Fruit fly (Drosophila melanogaster) whole organism, pupa: ENCODE results near the gene CG11370.
"Not testable (repeated sequence)": the region's sequence is repeated elsewhere in the genome, so short reads cannot be mapped to it uniquely, and the experiment has no call there.

Experiments used
- CG10348 ChIP-seq: fragments of 200-800 bp; sonication (Bioruptor generic); IDR thresholded peaks from 2 replicates; pipeline ENCODE4 v1.3.6; 2022; ENCODE audit warnings: missing biosample characterization, missing genetic modification characterization
- CG12605 ChIP-seq: fragments of 200-800 bp; sonication (Bioruptor generic); IDR thresholded peaks from 2 replicates; pipeline ENCODE4 v1.3.6; 2022; ENCODE audit warnings: missing biosample characterization, missing genetic modification characterization
- CG13204 ChIP-seq: fragments of 200-800 bp; sonication (Bioruptor generic); optimal IDR thresholded peaks from 2 replicates; lab custom pipeline; 2018; ENCODE audit warnings: missing biosample characterization, mild to moderate bottlenecking, missing genetic modification characterization, moderate library complexity
- CG14655 ChIP-seq: fragments of 200-800 bp; sonication (Bioruptor generic); optimal IDR thresholded peaks from 3 replicates; lab custom pipeline; 2017; ENCODE audit warnings: mild to moderate bottlenecking, missing biosample characterization, missing genetic modification reagents, missing genetic modification characterization
- CG15710 ChIP-seq: fragments of 200-800 bp; sonication (Bioruptor generic); optimal IDR thresholded peaks from 2 replicates; lab custom pipeline; 2018; ENCODE audit warnings: missing biosample characterization, mild to moderate bottlenecking, missing genetic modification characterization, moderate library complexity
- CG17806 ChIP-seq: fragments of 200-800 bp; sonication (Bioruptor generic); optimal IDR thresholded peaks from 2 replicates; lab custom pipeline; 2018; ENCODE audit warnings: missing biosample characterization, mild to moderate bottlenecking, missing genetic modification characterization, moderate library complexity
- CG32121 ChIP-seq: fragments of 200-800 bp; sonication (Bioruptor generic); IDR thresholded peaks from 2 replicates; pipeline ENCODE4 v1.3.6; 2022; ENCODE audit warnings: missing biosample characterization, missing genetic modification characterization
- CG34367 ChIP-seq: fragments of 200-800 bp; sonication (Bioruptor generic); optimal IDR thresholded peaks from 2 replicates; lab custom pipeline; 2018; ENCODE audit warnings: missing biosample characterization, mild to moderate bottlenecking, missing genetic modification characterization
- CG4496 ChIP-seq: fragments of 200-800 bp; sonication (Bioruptor generic); IDR thresholded peaks from 3 replicates; pipeline ENCODE4 v1.3.6; 2022; ENCODE audit warnings: missing biosample characterization, missing genetic modification characterization
- CG8159 ChIP-seq: fragments of 200-800 bp; sonication (Bioruptor generic); optimal IDR thresholded peaks from 3 replicates; lab custom pipeline; 2018; ENCODE audit warnings: missing biosample characterization, mild to moderate bottlenecking, missing genetic modification characterization, moderate library complexity
- CG8301 ChIP-seq: fragments of 200-800 bp; sonication (Bioruptor generic); optimal IDR thresholded peaks from 2 replicates; lab custom pipeline; 2018; ENCODE audit warnings: missing biosample characterization, mild to moderate bottlenecking, missing genetic modification characterization
- CG9948 ChIP-seq: fragments of 200-800 bp; sonication (Bioruptor generic); optimal IDR thresholded peaks from 2 replicates; lab custom pipeline; 2018; ENCODE audit warnings: missing biosample characterization, mild to moderate bottlenecking, missing genetic modification characterization, moderate library complexity
- D1 ChIP-seq: fragments of 200-800 bp; sonication (Bioruptor generic); optimal IDR thresholded peaks from 2 replicates; lab custom pipeline; 2018; ENCODE audit warnings: missing biosample characterization, mild to moderate bottlenecking, missing genetic modification characterization, moderate library complexity
- EcR ChIP-seq: fragments of 200-800 bp; sonication (Bioruptor generic); optimal IDR thresholded peaks from 3 replicates; lab custom pipeline; 2019; ENCODE audit warnings: missing biosample characterization, missing genetic modification characterization, mild to moderate bottlenecking, moderate library complexity, missing genetic modification reagents
- Ets98B ChIP-seq: fragments of 200-800 bp; sonication (Bioruptor generic); IDR thresholded peaks from 2 replicates; pipeline ENCODE4 v1.3.6; 2022; ENCODE audit warnings: missing biosample characterization, missing genetic modification characterization
- Pif1A ChIP-seq: fragments of 200-800 bp; sonication (Bioruptor generic); optimal IDR thresholded peaks from 3 replicates; lab custom pipeline; 2016; ENCODE audit warnings: missing biosample characterization, missing genetic modification characterization
- Pif1B ChIP-seq: fragments of 200-800 bp; sonication (Bioruptor generic); optimal IDR thresholded peaks from 3 replicates; lab custom pipeline; 2016; ENCODE audit warnings: missing biosample characterization, missing genetic modification characterization
- Snoo ChIP-seq: fragments of 200-800 bp; sonication (Bioruptor generic); optimal IDR thresholded peaks from 3 replicates; lab custom pipeline; 2017; ENCODE audit warnings: missing biosample characterization, mild to moderate bottlenecking, missing genetic modification characterization, inconsistent platforms
- fd96Ca ChIP-seq: fragments of 200-800 bp; sonication (Bioruptor generic); IDR thresholded peaks from 3 replicates; pipeline ENCODE4 v1.3.6; 2022; ENCODE audit warnings: missing biosample characterization, missing genetic modification characterization
- gl ChIP-seq: fragments of 200-800 bp; sonication (Bioruptor generic); optimal IDR thresholded peaks from 2 replicates; lab custom pipeline; 2018; ENCODE audit warnings: missing biosample characterization, mild to moderate bottlenecking, missing genetic modification characterization
- rn ChIP-seq: fragments of 200-800 bp; sonication (Bioruptor generic); IDR thresholded peaks from 2 replicates; pipeline ENCODE4 v1.3.6; 2022; ENCODE audit warnings: missing biosample characterization, missing genetic modification characterization

CG11370 gene

dm6 chr3L:22686987-22687386 lies 25.0 kb upstream of the CG11370 start, which contains the start of the genes CG14455 and CG14456:
CG14455 (minus strand) TSS chr3L:22687087.
CG14456 (plus strand) TSS chr3L:22687222.
- TF ChIP-seq EcR (no peak), CG4496 (GFP tag; lab: Robert Waterston, UW) (no peak), CG32121 (GFP tag; lab: Robert Waterston, UW) (no peak), gl (tag; lab: Kevin White, UChicago) (no peak), Snoo (no peak), CG17806 (tag; lab: Kevin White, UChicago) (no peak)

DNA sequence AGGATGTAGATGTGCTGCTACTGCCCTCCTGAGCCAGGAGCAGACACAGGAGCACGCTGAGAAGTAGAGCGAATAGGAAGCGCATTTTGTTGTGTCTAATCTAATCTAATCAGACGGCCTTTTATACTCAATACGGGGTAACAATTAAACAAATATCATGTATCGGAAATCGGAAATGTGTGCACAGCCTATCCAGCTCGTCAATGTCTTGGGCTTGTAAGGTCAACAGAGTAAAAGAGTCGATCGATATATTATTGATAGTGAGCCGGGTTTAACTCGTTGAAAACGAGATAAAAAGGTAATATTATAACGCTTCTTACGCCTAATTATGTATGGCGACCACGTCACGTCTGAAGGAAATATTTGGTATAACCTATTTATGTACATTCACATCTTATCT lies 19.5 kb upstream of the CG11370 start, which contains the start of gene CG14454:
Gene CG14454, minus strand, starts transcription at position 101 of the 400 bp plus-strand sequence.
- TF ChIP-seq Ets98B; CG12605 (GFP tag; lab: Robert Waterston, UW); gl (tag; lab: Kevin White, UChicago): not testable (repeated sequence)
- TF ChIP-seq, all 21 proteins: peak for 0; not testable (repeated sequence) for 21

dm6 chr3L:22693712-22694111 lies 18.2 kb upstream of the CG11370 start, which contains the start of the genes CG12546 and CG14453:
CG12546 (minus strand) TSS chr3L:22693812.
CG14453 (plus strand) TSS chr3L:22694083.
- TF ChIP-seq CG34367 (tag; lab: Kevin White, UChicago): no peak
- no peak for TF ChIP-seq CG8301 (tag; lab: Kevin White, UChicago)
- TF ChIP-seq CG17806 (tag; lab: Kevin White, UChicago): no peak
- TF ChIP-seq EcR: no peak
- no peak for TF ChIP-seq fd96Ca
- no peak for TF ChIP-seq CG15710
- TF ChIP-seq CG4496 (GFP tag; lab: Robert Waterston, UW): no peak
- no peak for TF ChIP-seq CG8159 (tag; lab: Kevin White, UChicago)
- no peak for TF ChIP-seq CG14655
- no peak for TF ChIP-seq CG13204 (GFP tag; lab: Kevin White, UChicago)
- no peak for TF ChIP-seq gl (tag; lab: Kevin White, UChicago)
- TF ChIP-seq Pif1A (GFP tag; lab: Kevin White, UChicago): no peak
- no peak for TF ChIP-seq Snoo

dm6 chr3L:22695653-22696052 lies 16.3 kb upstream of the CG11370 start, which contains the start of gene CG14452:
CG14452 (plus strand) TSS chr3L:22695953.
- no peak for TF ChIP-seq EcR
- TF ChIP-seq Snoo: no peak
- no peak for TF ChIP-seq Pif1A (GFP tag; lab: Kevin White, UChicago)
- TF ChIP-seq rn (GFP tag; lab: Robert Waterston, UW): no peak
- TF ChIP-seq gl (tag; lab: Kevin White, UChicago): no peak
- no peak for TF ChIP-seq D1 (tag; lab: Kevin White, UChicago)
- TF ChIP-seq fd96Ca: no peak
- no peak for TF ChIP-seq CG17806 (tag; lab: Kevin White, UChicago)
- no peak for TF ChIP-seq CG12605 (GFP tag; lab: Robert Waterston, UW)
- TF ChIP-seq CG10348 (GFP tag; lab: Robert Waterston, UW): no peak
- no peak for TF ChIP-seq Ets98B
- TF ChIP-seq CG32121 (GFP tag; lab: Robert Waterston, UW): no peak
- TF ChIP-seq Pif1B (GFP tag; lab: Kevin White, UChicago): no peak

- not testable (repeated sequence) for TF ChIP-seq Pif1A (GFP tag; lab: Kevin White, UChicago); CG14655; CG15710
These were observed 15.0 kb upstream of the CG11370 start, which contains the start of gene CG32453 for dm6 chr3L:22696930-22697329. CG32453 (plus strand) TSS chr3L:22697230.

- TF ChIP-seq CG4496 (GFP tag; lab: Robert Waterston, UW): no peak
- TF ChIP-seq EcR: no peak
- TF ChIP-seq CG13204 (GFP tag; lab: Kevin White, UChicago): no peak
- TF ChIP-seq CG8159 (tag; lab: Kevin White, UChicago): no peak
- TF ChIP-seq Pif1A (GFP tag; lab: Kevin White, UChicago): no peak
- no peak for TF ChIP-seq gl (tag; lab: Kevin White, UChicago)
- no peak for TF ChIP-seq CG10348 (GFP tag; lab: Robert Waterston, UW)
- no peak for TF ChIP-seq CG15710
- no peak for TF ChIP-seq rn (GFP tag; lab: Robert Waterston, UW)
- no peak for TF ChIP-seq Pif1B (GFP tag; lab: Kevin White, UChicago)
- no peak for TF ChIP-seq CG8301 (tag; lab: Kevin White, UChicago)
- no peak for TF ChIP-seq CG17806 (tag; lab: Kevin White, UChicago)
- TF ChIP-seq CG14655: no peak
- no peak for TF ChIP-seq CG34367 (tag; lab: Kevin White, UChicago)
- no peak for TF ChIP-seq CG9948 (tag; lab: Kevin White, UChicago)
- TF ChIP-seq CG12605 (GFP tag; lab: Robert Waterston, UW): no peak
These were observed 12.8 kb upstream of the CG11370 start, which contains the start of gene CG45116 for dm6 chr3L:22699133-22699532. CG45116 (plus strand) TSS chr3L:22699433.

DNA sequence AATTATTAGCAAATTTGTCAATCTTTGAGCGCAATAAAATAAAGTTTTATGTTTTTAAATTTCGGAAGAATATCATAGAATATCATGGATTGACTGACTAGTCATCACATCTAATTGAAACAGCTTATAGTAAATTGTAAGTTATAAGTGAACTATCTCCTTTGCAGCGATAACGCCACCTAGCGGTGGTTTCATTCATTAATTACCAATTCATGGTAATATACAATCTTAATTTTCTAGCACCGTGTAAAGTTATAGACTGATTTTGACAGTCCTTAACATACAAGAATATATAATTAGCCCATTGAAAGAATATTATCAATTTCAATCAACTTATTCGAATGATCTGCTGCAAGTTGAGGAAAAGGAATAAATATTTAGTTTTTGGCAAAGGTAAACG lies 1.6 kb downstream of the CG11370 start:
- TF ChIP-seq Pif1A (GFP tag; lab: Kevin White, UChicago) (no peak), D1 (tag; lab: Kevin White, UChicago) (no peak), CG34367 (tag; lab: Kevin White, UChicago) (no peak), CG17806 (tag; lab: Kevin White, UChicago) (no peak), CG8159 (tag; lab: Kevin White, UChicago) (no peak), CG10348 (GFP tag; lab: Robert Waterston, UW) (no peak), CG9948 (tag; lab: Kevin White, UChicago) (no peak), fd96Ca (no peak)
- TF ChIP-seq, all 21 proteins: peak for 0
